Worm (Caenorhabditis elegans): ENCODE measurements around the gene nspb-8.

DNA sequence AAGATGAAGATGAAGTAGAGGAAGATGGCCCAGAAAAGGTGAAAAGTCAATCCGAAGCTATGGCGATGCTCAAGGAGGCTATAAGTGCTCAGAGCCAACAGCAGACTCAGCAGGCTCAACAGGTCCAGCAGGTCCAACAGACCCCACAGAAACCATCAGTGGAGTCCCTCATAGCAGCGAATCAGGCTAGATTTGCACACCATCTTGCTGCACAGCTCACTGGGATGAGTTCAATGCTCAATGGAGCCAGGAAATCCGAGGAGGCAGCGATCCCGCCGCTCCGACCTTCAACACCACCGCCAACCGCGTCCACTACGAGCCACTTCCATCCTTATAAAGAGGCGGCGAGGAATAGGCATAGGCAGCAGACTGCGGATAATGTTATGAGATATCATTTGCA lies 5.7 kb downstream of the nspb-8 start:
- no peak for TF ChIP-seq ref-1 (GFP tag; conservative IDR thresholded peaks at IDR 0.05)
- no peak for TF ChIP-seq flt-1 (GFP tag; IDR thresholded peaks at IDR 0.05)
- TF ChIP-seq T22C8.4 (GFP tag; IDR thresholded peaks at IDR 0.05): no peak
- no peak for TF ChIP-seq ztf-29 (GFP tag; IDR thresholded peaks at IDR 0.05)

Measured in whole organism, midembryonic.